Worm (Caenorhabditis elegans): ENCODE data around the gene K08F8.7.

Gene K08F8.7

DNA sequence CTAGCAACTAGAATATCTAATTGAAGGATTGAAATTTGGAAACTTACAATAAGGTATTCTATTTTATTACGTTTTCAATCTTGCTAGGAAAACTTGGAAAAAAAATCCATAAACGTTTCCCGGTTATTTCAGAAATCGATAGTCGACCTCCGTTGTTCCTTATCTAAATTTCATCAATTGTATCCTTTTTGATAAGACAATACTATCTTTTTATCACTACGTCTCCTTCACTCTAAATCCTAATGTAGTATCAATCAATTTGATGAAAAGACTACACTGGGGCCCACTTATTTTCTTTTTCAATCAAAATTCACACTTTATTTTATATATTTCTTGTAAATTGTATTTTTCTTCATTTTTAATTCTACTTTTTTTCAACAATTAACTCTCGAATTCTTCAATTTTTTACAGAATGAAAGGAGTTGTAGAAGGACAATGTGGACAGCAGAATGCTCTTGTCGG is 50.7 kb downstream of the K08F8.7 start, which contains the start of gene prx-5:
Gene prx-5, plus strand, starts transcription at position 412 of the 462 bp plus-strand sequence.
- TF ChIP-seq dao-5 (tag; optimal IDR thresholded peaks at IDR 0.05) (no peak), him-1 (tag; optimal IDR thresholded peaks at IDR 0.05) (no peak), W03F9.2 (tag; optimal IDR thresholded peaks at IDR 0.05) (no peak)
